Worm (Caenorhabditis elegans): ENCODE measurements around the gene cdk-5.

Gene cdk-5

DNA sequence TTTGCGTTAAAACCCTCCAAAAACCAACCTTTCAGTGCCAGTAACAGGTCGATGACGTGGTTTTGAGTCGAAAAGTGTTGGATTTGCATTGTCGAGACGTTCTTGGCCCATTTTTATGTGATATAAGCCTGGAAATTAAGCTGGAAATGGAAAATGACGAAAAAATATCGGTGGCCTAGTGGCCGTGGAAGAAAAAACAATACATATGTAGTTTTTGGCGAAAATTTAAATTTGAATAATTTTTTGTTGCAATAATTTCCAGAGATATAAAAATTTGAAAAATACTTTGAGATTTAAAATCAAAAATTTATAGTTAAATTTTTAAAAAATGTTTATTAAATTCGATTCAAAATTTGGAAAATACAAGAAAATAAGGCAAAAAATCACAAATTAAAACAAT lies 26.7 kb downstream of the cdk-5 start, which contains the start of gene ciao-2B (continued):
- TF ChIP-seq elt-2 (tag; optimal IDR thresholded peaks at IDR 0.05) (no peak), C34B4.2 (tag; optimal IDR thresholded peaks at IDR 0.05) (no peak), unc-30 (tag; optimal IDR thresholded peaks at IDR 0.05) (no peak), nhr-76 (tag; optimal IDR thresholded peaks at IDR 0.05) (no peak), aha-1 (tag; optimal IDR thresholded peaks at IDR 0.05) (no peak), hlh-4 (tag; optimal IDR thresholded peaks at IDR 0.05) (no peak), unc-130 (tag; optimal IDR thresholded peaks at IDR 0.05) (no peak), lin-14 (GFP tag; optimal IDR thresholded peaks at IDR 0.05) (no peak), hlh-17 (GFP tag; optimal IDR thresholded peaks at IDR 0.05; ENCODE audit: borderline replicate concordance) (no peak), nhr-12 (tag; optimal IDR thresholded peaks at IDR 0.05) (no peak), sptf-1 (tag; optimal IDR thresholded peaks at IDR 0.05) (no peak), zag-1 (tag; optimal IDR thresholded peaks at IDR 0.05) (no peak), lin-13 (GFP tag; optimal IDR thresholded peaks at IDR 0.05) (no peak), mab-9 (GFP tag; IDR thresholded peaks at IDR 0.05) (no peak), elt-3 (tag; optimal IDR thresholded peaks at IDR 0.05) (no peak), tbx-2 (tag; optimal IDR thresholded peaks at IDR 0.05) (peak; percentile 59), hpl-2 (GFP tag; optimal IDR thresholded peaks at IDR 0.05) (no peak), C04F5.9 (tag; optimal IDR thresholded peaks at IDR 0.05) (no peak), nhr-11 (tag; optimal IDR thresholded peaks at IDR 0.05) (no peak), ceh-8 (GFP tag; optimal IDR thresholded peaks at IDR 0.05) (no peak), aly-2 (tag; optimal IDR thresholded peaks at IDR 0.05) (no peak), fkh-10 (GFP tag; optimal IDR thresholded peaks at IDR 0.05) (no peak), F16B12.6 (tag; optimal IDR thresholded peaks at IDR 0.05) (no peak), ceh-63 (GFP tag; optimal IDR thresholded peaks at IDR 0.05) (no peak), mdl-1 (tag; optimal IDR thresholded peaks at IDR 0.05) (no peak), mef-2 (tag; optimal IDR thresholded peaks at IDR 0.05) (no peak), egl-27 (tag; optimal IDR thresholded peaks at IDR 0.05) (no peak), grh-1 (GFP tag; IDR thresholded peaks at IDR 0.05) (no peak), pqm-1 (tag; optimal IDR thresholded peaks at IDR 0.05) (no peak), rnt-1 (tag; optimal IDR thresholded peaks at IDR 0.05) (no peak), fkh-4 (tag; optimal IDR thresholded peaks at IDR 0.05; ENCODE audit: borderline replicate concordance) (peak; percentile 5), nhr-237 (tag; optimal IDR thresholded peaks at IDR 0.05) (no peak), irx-1 (tag; optimal IDR thresholded peaks at IDR 0.05) (peak; percentile 55), efl-3 (GFP tag; optimal IDR thresholded peaks at IDR 0.05) (no peak), ceh-88 (GFP tag; IDR thresholded peaks at IDR 0.05) (no peak)

DNA sequence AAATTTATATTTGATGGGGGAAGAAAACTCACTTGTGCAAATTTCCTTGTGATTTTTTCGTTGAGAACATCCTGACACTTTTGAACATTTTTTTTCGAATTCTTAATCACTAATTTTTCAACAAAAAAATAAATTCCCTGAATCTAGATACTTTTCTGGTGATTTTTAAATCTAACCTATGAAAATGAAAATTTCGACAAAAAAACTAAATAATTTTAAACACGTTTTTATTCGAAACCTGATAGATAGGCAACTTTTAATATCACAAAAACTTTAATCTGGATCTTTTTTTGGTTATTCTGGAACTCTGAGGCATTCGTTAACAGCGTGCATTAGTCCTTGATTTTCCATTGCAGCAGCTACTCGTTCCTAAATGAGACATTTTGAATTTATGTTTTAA lies 29.3 kb downstream of the cdk-5 start, which contains the start of gene F45G2.9:
Gene F45G2.9, minus strand, starts transcription at position 101 of the 400 bp plus-strand sequence.
- TF ChIP-seq elt-2 (tag; optimal IDR thresholded peaks at IDR 0.05) = no peak
- no peak for TF ChIP-seq unc-30 (tag; optimal IDR thresholded peaks at IDR 0.05)
- TF ChIP-seq ces-1 (GFP tag; optimal IDR thresholded peaks at IDR 0.05) = no peak
- no peak for TF ChIP-seq egl-27 (tag; optimal IDR thresholded peaks at IDR 0.05)
- no peak for TF ChIP-seq lin-13 (GFP tag; optimal IDR thresholded peaks at IDR 0.05)
- TF ChIP-seq ceh-82 (tag; optimal IDR thresholded peaks at IDR 0.05) = no peak
- TF ChIP-seq efl-1 (optimal IDR thresholded peaks at IDR 0.05) = no peak
- no peak for TF ChIP-seq efl-1 (GFP tag; optimal IDR thresholded peaks at IDR 0.05 in 1 of 2)
- no peak for TF ChIP-seq nhr-77 (tag; optimal IDR thresholded peaks at IDR 0.05)
- TF ChIP-seq nhr-20 (tag; optimal IDR thresholded peaks at IDR 0.05) = no peak
- no peak for TF ChIP-seq nhr-90 (tag; optimal IDR thresholded peaks at IDR 0.05; ENCODE audit: poor library complexity)

DNA sequence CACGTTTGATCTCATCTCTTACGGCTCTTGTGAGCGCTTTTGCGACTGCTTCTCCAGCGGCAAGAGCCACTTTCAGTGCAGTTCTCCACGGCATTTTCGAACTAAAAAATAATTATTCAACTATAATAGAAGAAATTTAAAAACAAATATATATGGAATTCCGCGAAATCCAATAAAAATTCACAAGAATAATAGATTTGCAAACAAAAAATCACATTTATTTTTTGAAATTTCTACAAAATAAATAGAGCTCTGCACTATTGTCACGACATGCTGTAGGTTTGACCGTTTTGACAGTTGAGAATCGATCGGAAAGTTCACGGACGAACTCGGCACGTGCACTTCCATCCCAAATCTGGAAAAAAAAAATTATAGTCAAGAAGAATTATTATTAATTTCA lies 30.6 kb downstream of the cdk-5 start, which contains the start of gene F45G2.8:
Gene F45G2.8, minus strand, starts transcription at position 101 of the 400 bp plus-strand sequence.
- TF ChIP-seq C16A3.4 (tag; optimal IDR thresholded peaks at IDR 0.05) = no peak
- no peak for TF ChIP-seq aly-2 (tag; optimal IDR thresholded peaks at IDR 0.05)
- TF ChIP-seq F16B12.6 (tag; optimal IDR thresholded peaks at IDR 0.05) = no peak
- no peak for TF ChIP-seq snu-23 (GFP tag; optimal IDR thresholded peaks at IDR 0.05)
- no peak for TF ChIP-seq nhr-76 (tag; optimal IDR thresholded peaks at IDR 0.05)
- TF ChIP-seq sptf-1 (tag; optimal IDR thresholded peaks at IDR 0.05) = no peak
- no peak for TF ChIP-seq alr-1 (tag; optimal IDR thresholded peaks at IDR 0.05; ENCODE audit: borderline replicate concordance)
- no peak for TF ChIP-seq zip-4 (GFP tag; optimal IDR thresholded peaks at IDR 0.05)
- TF ChIP-seq nhr-237 (tag; optimal IDR thresholded peaks at IDR 0.05) = no peak
- TF ChIP-seq nhr-11 (tag; optimal IDR thresholded peaks at IDR 0.05) = no peak
- no peak for TF ChIP-seq pag-3 (tag; optimal IDR thresholded peaks at IDR 0.05; ENCODE audit: borderline replicate concordance, insufficient read depth)
- no peak for TF ChIP-seq nhr-90 (tag; optimal IDR thresholded peaks at IDR 0.05; ENCODE audit: poor library complexity)
- TF ChIP-seq ceh-82 (tag; optimal IDR thresholded peaks at IDR 0.05) = no peak
- no peak for TF ChIP-seq hlh-17 (GFP tag; optimal IDR thresholded peaks at IDR 0.05; ENCODE audit: borderline replicate concordance)
